Worm (Caenorhabditis elegans) whole organism, L2 larva: ENCODE results near the gene F28H6.7.

ENCODE experiments used
- C34F6.9 ChIP-seq: fragments of 150-350 bp; optimal IDR thresholded peaks from 2 replicates; lab custom pipeline; 2014; ENCODE audit warnings: missing biosample characterization, missing genetic modification characterization
- F13H6.1 ChIP-seq: sonication (generic microtip); optimal IDR thresholded peaks from 2 replicates; lab custom pipeline; 2016; ENCODE audit warnings: missing genetic modification characterization, missing compliant biosample characterization
- R02D3.7 ChIP-seq: fragments of 150-350 bp; optimal IDR thresholded peaks from 2 replicates; lab custom pipeline; 2014; ENCODE audit warnings: missing biosample characterization, missing genetic modification characterization
- Y55F3AM.14 ChIP-seq: fragments of 200-800 bp; sonication (Bioruptor generic); optimal IDR thresholded peaks from 2 replicates; lab custom pipeline; 2018; ENCODE audit warnings: mild to moderate bottlenecking, missing genetic modification characterization, missing compliant biosample characterization
- ZK546.5 ChIP-seq: sonication (generic microtip); optimal IDR thresholded peaks from 2 replicates; lab custom pipeline; 2017; ENCODE audit warnings: missing biosample characterization, missing genetic modification characterization
- aly-2 ChIP-seq: fragments of 150-350 bp; optimal IDR thresholded peaks from 2 replicates; lab custom pipeline; 2014; ENCODE audit warnings: missing biosample characterization, missing genetic modification characterization
- ama-1 ChIP-seq: fragments of 150-350 bp; optimal IDR thresholded peaks from 2 replicates; lab custom pipeline; 2018; ENCODE audit warnings: inconsistent platforms
- blmp-1 ChIP-seq: sonication (generic microtip); optimal IDR thresholded peaks from 2 replicates; lab custom pipeline; 2017; ENCODE audit warnings: missing genetic modification characterization, mild to moderate bottlenecking, missing compliant biosample characterization, antibody characterized with exemption, moderate library complexity; ENCODE audit not compliant: insufficient read depth
- ceh-82 ChIP-seq: fragments of 150-350 bp; optimal IDR thresholded peaks from 2 replicates; lab custom pipeline; 2014; ENCODE audit warnings: missing biosample characterization, missing genetic modification characterization
- crh-2 ChIP-seq: sonication (generic microtip); optimal IDR thresholded peaks from 2 replicates; lab custom pipeline; 2017; ENCODE audit warnings: missing biosample characterization, missing genetic modification characterization
- dmd-4 ChIP-seq: sonication (generic microtip); optimal IDR thresholded peaks from 2 replicates; lab custom pipeline; 2017; ENCODE audit warnings: missing biosample characterization, missing genetic modification characterization
- egl-27 ChIP-seq: sonication (generic microtip); optimal IDR thresholded peaks from 3 replicates; lab custom pipeline; 2017; ENCODE audit warnings: missing biosample characterization, missing genetic modification reagents, missing genetic modification characterization
- elt-1 ChIP-seq: fragments of 150-350 bp; optimal IDR thresholded peaks from 2 replicates; lab custom pipeline; 2014; ENCODE audit warnings: missing biosample characterization, missing genetic modification characterization
- elt-3 ChIP-seq: sonication (generic microtip); optimal IDR thresholded peaks from 2 replicates; lab custom pipeline; 2017; ENCODE audit warnings: missing biosample characterization, missing genetic modification characterization
- fos-1 ChIP-seq: fragments of 150-350 bp; optimal IDR thresholded peaks from 2 replicates; lab custom pipeline; 2014; ENCODE audit warnings: missing biosample characterization, missing genetic modification characterization
- lin-11 ChIP-seq: fragments of 150-350 bp; sonication (generic microtip); optimal IDR thresholded peaks from 2 replicates; lab custom pipeline; 2014; ENCODE audit warnings: missing biosample characterization, missing genetic modification characterization, inconsistent platforms, mixed read lengths
- lin-13 ChIP-seq: fragments of 150-350 bp; optimal IDR thresholded peaks from 2 replicates; lab custom pipeline; 2014; ENCODE audit warnings: missing biosample characterization, missing genetic modification reagents, missing genetic modification characterization
- lin-39 ChIP-seq: fragments of 150-350 bp; optimal IDR thresholded peaks from 2 replicates; lab custom pipeline; 2014; ENCODE audit warnings: missing biosample characterization, missing genetic modification reagents, missing genetic modification characterization
- lsy-2 ChIP-seq, 2 experiments: fragments of 150-350 bp in 1 of 2; sonication (generic microtip) in 1 of 2; optimal IDR thresholded peaks; 2 replicates each; lab custom pipeline; 2014 to 2017; ENCODE audit warnings: missing biosample characterization in 2 of 2, missing genetic modification characterization in 2 of 2
- mab-5 ChIP-seq: fragments of 150-350 bp; optimal IDR thresholded peaks from 2 replicates; lab custom pipeline; 2014; ENCODE audit warnings: missing biosample characterization, missing genetic modification characterization
- mbf-1 ChIP-seq: sonication (generic microtip); optimal IDR thresholded peaks from 2 replicates; lab custom pipeline; 2017; ENCODE audit warnings: missing biosample characterization, missing genetic modification characterization
- nhr-11 ChIP-seq: fragments of 150-350 bp; optimal IDR thresholded peaks from 2 replicates; lab custom pipeline; 2014; ENCODE audit warnings: missing biosample characterization, missing genetic modification characterization
- nhr-12 ChIP-seq: fragments of 150-350 bp; optimal IDR thresholded peaks from 2 replicates; lab custom pipeline; 2014; ENCODE audit warnings: missing biosample characterization, missing genetic modification characterization
- nhr-129 ChIP-seq: fragments of 150-350 bp; optimal IDR thresholded peaks from 2 replicates; lab custom pipeline; 2014; ENCODE audit warnings: missing biosample characterization, missing genetic modification characterization
- nhr-21 ChIP-seq: fragments of 150-350 bp; optimal IDR thresholded peaks from 2 replicates; lab custom pipeline; 2014; ENCODE audit warnings: missing biosample characterization, missing genetic modification characterization
- nhr-23 ChIP-seq: fragments of 150-350 bp; optimal IDR thresholded peaks from 2 replicates; lab custom pipeline; 2014; ENCODE audit warnings: missing biosample characterization, missing genetic modification reagents, missing genetic modification characterization
- nhr-237 ChIP-seq: fragments of 150-350 bp; optimal IDR thresholded peaks from 2 replicates; lab custom pipeline; 2014; ENCODE audit warnings: missing biosample characterization, missing genetic modification characterization
- nhr-6 ChIP-seq: fragments of 150-350 bp; optimal IDR thresholded peaks from 2 replicates; lab custom pipeline; 2014; ENCODE audit warnings: missing biosample characterization, missing genetic modification characterization
- nhr-77 ChIP-seq: fragments of 150-350 bp; optimal IDR thresholded peaks from 2 replicates; lab custom pipeline; 2014; ENCODE audit warnings: missing biosample characterization, missing genetic modification characterization
- peb-1 ChIP-seq: fragments of 150-350 bp; optimal IDR thresholded peaks from 2 replicates; lab custom pipeline; 2014; ENCODE audit warnings: missing biosample characterization, missing genetic modification characterization
- sem-4 ChIP-seq: fragments of 150-350 bp; optimal IDR thresholded peaks from 2 replicates; lab custom pipeline; 2014; ENCODE audit warnings: missing biosample characterization, missing genetic modification reagents, missing genetic modification characterization
- skn-1 ChIP-seq: sonication (generic microtip); optimal IDR thresholded peaks from 2 replicates; lab custom pipeline; 2017; ENCODE audit warnings: missing biosample characterization, missing genetic modification characterization
- sma-3 ChIP-seq: sonication (generic microtip); optimal IDR thresholded peaks from 2 replicates; lab custom pipeline; 2016; ENCODE audit warnings: missing genetic modification reagents, missing genetic modification characterization, missing compliant biosample characterization
- unc-39 ChIP-seq: fragments of 150-350 bp; optimal IDR thresholded peaks from 2 replicates; lab custom pipeline; 2014; ENCODE audit warnings: missing biosample characterization, missing genetic modification characterization
- unc-62 ChIP-seq: fragments of 150-350 bp; optimal IDR thresholded peaks from 2 replicates; lab custom pipeline; 2014; ENCODE audit warnings: missing biosample characterization, missing genetic modification reagents, missing genetic modification characterization
- zag-1 ChIP-seq: fragments of 150-350 bp; optimal IDR thresholded peaks from 2 replicates; lab custom pipeline; 2014; ENCODE audit warnings: missing biosample characterization, missing genetic modification characterization
- ztf-1 ChIP-seq: fragments of 200-800 bp; sonication (Bioruptor generic); conservative IDR thresholded peaks from 2 replicates; pipeline ENCODE4 v1.3.6; 2022; ENCODE audit warnings: missing genetic modification characterization, missing compliant biosample characterization
- ztf-11 ChIP-seq: sonication (generic microtip); optimal IDR thresholded peaks from 2 replicates; lab custom pipeline; 2017; ENCODE audit warnings: missing biosample characterization, missing genetic modification characterization

F28H6.7 gene

ce11 chrX:14134883-14135282 is 19.0 kb downstream of the F28H6.7 start:
- peak; percentile 7 for TF ChIP-seq lin-13
- no peak for TF ChIP-seq dmd-4 (tag; lab: Kevin White, UChicago)
- TF ChIP-seq sma-3 (GFP tag; lab: Kevin White, UChicago): peak; percentile 2
- no peak for TF ChIP-seq ceh-82 (tag; lab: Kevin White, UChicago)

- TF ChIP-seq crh-2 (tag; lab: Kevin White, UChicago): peak; percentile 5
- TF ChIP-seq sma-3 (GFP tag; lab: Kevin White, UChicago): peak; percentile 20
Observed at ce11 chrX:14136795-14137194, 20.9 kb downstream of the F28H6.7 start.

DNA sequence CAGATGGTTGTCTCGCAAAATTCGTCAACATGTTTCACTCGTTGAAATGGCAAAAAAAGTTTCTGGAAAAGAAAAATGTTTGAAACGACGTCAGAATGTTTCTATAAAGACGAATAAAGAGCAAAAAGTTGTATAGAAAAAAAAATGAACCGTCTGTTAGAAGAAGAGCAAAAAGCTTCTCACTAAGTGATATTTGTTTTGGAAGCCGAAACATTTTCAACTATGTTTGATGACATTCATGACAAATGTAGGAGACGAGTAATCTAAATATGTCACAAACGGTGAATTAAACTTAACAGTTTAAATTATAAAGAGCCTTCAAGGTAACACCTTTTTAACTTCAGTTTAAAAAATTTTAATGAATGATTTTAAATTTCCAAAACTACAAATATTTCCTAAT is 24.1 kb downstream of the F28H6.7 start, which contains the start of gene nkat-1:
TSS of gene nkat-1 (minus strand) at position 101 of the 400 bp plus-strand sequence.
- TF ChIP-seq nhr-237 (tag; lab: Kevin White, UChicago) (no peak), fos-1 (tag; lab: Kevin White, UChicago) (no peak)
- TF ChIP-seq, all 48 proteins: peak for 0

DNA sequence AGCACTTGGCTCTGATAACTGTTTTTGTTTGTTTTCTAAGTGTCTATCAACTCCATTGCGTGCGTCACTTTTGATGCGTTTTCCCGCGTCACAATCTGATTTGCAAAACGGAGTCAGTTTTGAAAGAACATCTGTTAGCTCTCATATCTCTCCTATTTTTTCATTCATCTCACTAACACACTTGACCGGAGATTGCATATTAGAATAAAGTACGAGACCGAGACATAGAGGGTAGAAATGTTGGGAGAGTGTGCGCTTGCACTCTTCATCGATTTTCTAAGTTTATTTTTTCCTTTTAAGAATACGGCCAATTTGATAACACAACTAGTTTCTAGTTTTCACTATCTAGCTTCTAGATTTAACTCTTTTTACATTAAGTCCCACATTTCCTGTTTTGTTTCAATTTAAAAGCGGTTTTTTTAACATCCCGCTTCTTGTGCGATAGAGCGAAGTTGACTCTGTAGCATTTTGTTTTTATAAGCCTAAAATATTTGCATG is 25.5 kb downstream of the F28H6.7 start:
- no peak for TF ChIP-seq sem-4
- peak; percentile 24 for TF ChIP-seq C34F6.9 (tag; lab: Kevin White, UChicago)
- TF ChIP-seq, all 48 proteins: peak for 1

ce11 chrX:14141896-14142392 is 26.0 kb downstream of the F28H6.7 start, which contains the start of gene ceh-89:
Gene ceh-89, plus strand, starts transcription at chrX:14141946.
- TF ChIP-seq zag-1 (tag; lab: Kevin White, UChicago): no peak
- TF ChIP-seq nhr-6 (tag; lab: Kevin White, UChicago): no peak
- TF ChIP-seq ZK546.5 (tag; lab: Kevin White, UChicago): no peak
- TF ChIP-seq F13H6.1 (tag; lab: Kevin White, UChicago): no peak
- TF ChIP-seq ama-1: no peak
- TF ChIP-seq peb-1 (tag; lab: Kevin White, UChicago): no peak
- no peak for TF ChIP-seq Y55F3AM.14 (GFP tag; lab: Kevin White, UChicago)
- TF ChIP-seq crh-2 (tag; lab: Kevin White, UChicago): no peak

ce11 chrX:14145634-14146033 is 29.7 kb downstream of the F28H6.7 start:
- TF ChIP-seq mab-5 (tag; lab: Kevin White, UChicago) (no peak), nhr-129 (tag; lab: Kevin White, UChicago) (peak; percentile 35), crh-2 (tag; lab: Kevin White, UChicago) (peak; percentile 16)

DNA sequence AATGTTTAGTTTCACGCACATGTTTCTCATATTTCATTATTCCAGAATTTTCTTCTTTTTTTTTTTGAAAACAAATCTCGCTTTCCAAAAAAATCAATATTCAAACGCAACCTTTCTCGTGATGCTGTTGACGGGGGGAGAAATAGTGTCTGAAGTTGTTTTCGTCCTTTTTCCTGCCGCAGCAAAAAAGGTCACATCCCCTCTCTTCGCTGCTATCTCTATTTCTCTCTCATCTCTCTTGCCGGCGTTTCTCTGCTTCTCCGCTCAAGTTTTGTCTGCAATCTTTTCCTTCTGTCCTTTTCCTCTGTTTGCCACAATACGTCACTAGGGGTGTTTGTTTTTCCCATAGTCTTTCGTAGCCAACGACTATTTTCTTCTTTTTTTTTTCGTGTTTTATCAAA is 30.8 kb downstream of the F28H6.7 start:
- TF ChIP-seq unc-39 (no peak), F13H6.1 (tag; lab: Kevin White, UChicago) (peak; percentile 78), blmp-1 (tag; lab: Kevin White, UChicago) (peak; percentile 43), mab-5 (tag; lab: Kevin White, UChicago) (no peak), elt-1 (tag; lab: Kevin White, UChicago) (no peak), nhr-6 (tag; lab: Kevin White, UChicago) (peak; percentile 69), nhr-21 (tag; lab: Kevin White, UChicago) (peak; percentile 80), nhr-23 (no peak), skn-1 (tag; lab: Kevin White, UChicago) (peak; percentile 61), sma-3 (GFP tag; lab: Kevin White, UChicago) (peak; percentile 77), ZK546.5 (tag; lab: Kevin White, UChicago) (no peak), aly-2 (tag; lab: Kevin White, UChicago) (no peak), unc-62 (GFP tag; lab: Kevin White, UChicago) (no peak), nhr-11 (tag; lab: Kevin White, UChicago) (no peak), nhr-129 (tag; lab: Kevin White, UChicago) (peak; percentile 94), crh-2 (tag; lab: Kevin White, UChicago) (peak; percentile 94), egl-27 (peak; percentile 58), ceh-82 (tag; lab: Kevin White, UChicago) (peak; percentile 3), sem-4 (peak; percentile 68), mbf-1 (tag; lab: Kevin White, UChicago) (no peak), nhr-77 (tag; lab: Kevin White, UChicago) (no peak), Y55F3AM.14 (GFP tag; lab: Kevin White, UChicago) (peak; percentile 49), lsy-2 (tag; optimal IDR thresholded peaks at IDR 0.05; lab: Kevin White, UChicago) (peak; percentile 33 to 80), lin-11 (tag; lab: Kevin White, UChicago) (peak; percentile 41), lin-39 (tag; lab: Kevin White, UChicago) (peak; percentile 22), dmd-4 (tag; lab: Kevin White, UChicago) (no peak), ztf-1 (GFP tag; lab: Robert Waterston, UW) (no peak), C34F6.9 (tag; lab: Kevin White, UChicago) (peak; percentile 89), nhr-12 (tag; lab: Kevin White, UChicago) (no peak), R02D3.7 (no peak), ztf-11 (no peak), fos-1 (tag; lab: Kevin White, UChicago) (peak; percentile 80), zag-1 (tag; lab: Kevin White, UChicago) (peak; percentile 49), elt-3 (no peak)
